Worm (Caenorhabditis elegans): ENCODE results near the gene ins-7.

DNA sequence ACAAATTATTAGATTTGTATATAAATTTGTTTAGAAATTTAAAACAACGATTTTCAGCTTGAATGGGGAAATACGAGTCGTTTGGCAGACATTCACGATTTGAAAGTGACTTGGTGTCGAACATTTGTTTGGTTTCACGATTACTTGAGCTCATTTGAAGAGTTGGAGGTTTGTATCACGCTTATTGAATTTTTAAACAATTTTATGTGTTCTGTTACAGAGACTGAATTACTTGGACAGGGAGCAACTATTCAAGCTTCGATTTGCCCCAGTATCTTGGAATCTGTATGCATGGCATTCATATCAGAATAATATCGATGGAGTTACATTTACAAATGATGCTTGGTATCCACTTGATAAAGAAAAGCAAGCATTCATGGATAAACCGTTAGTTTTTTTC, 44.6 kb upstream of the ins-7 start:
- no peak for TF ChIP-seq unc-62 (GFP tag; optimal IDR thresholded peaks at IDR 0.05)
- TF ChIP-seq ces-1 (GFP tag; optimal IDR thresholded peaks at IDR 0.05), result no peak
- TF ChIP-seq nhr-76 (tag; optimal IDR thresholded peaks at IDR 0.05), result no peak
- TF ChIP-seq mep-1 (tag; optimal IDR thresholded peaks at IDR 0.05), result no peak
- no peak for TF ChIP-seq tbx-8 (GFP tag; optimal IDR thresholded peaks at IDR 0.05)
- TF ChIP-seq mls-2 (tag; optimal IDR thresholded peaks at IDR 0.05), result no peak
- no peak for TF ChIP-seq blmp-1 (tag; optimal IDR thresholded peaks at IDR 0.05)
- no peak for TF ChIP-seq elt-3 (tag; optimal IDR thresholded peaks at IDR 0.05)
- TF ChIP-seq snpc-4 (tag; optimal IDR thresholded peaks at IDR 0.05), result no peak
- TF ChIP-seq nhr-12 (tag; optimal IDR thresholded peaks at IDR 0.05), result no peak
- TF ChIP-seq unc-39 (tag; optimal IDR thresholded peaks at IDR 0.05), result no peak
- TF ChIP-seq flh-1 (GFP tag; optimal IDR thresholded peaks at IDR 0.05), result no peak
